Fruit fly (Drosophila melanogaster) whole organism, embryonic: ENCODE data around the gene mdu.

ENCODE experiments used
- Asciz ChIP-seq: fragments of 200-800 bp; sonication (Bioruptor generic); optimal IDR thresholded peaks from 2 replicates; lab custom pipeline; 2017; ENCODE audit warnings: missing biosample characterization, mild to moderate bottlenecking, missing genetic modification characterization, missing genetic modification reagents
- Blimp-1 ChIP-seq: fragments of 200-800 bp; sonication (Bioruptor generic); optimal IDR thresholded peaks from 3 replicates; lab custom pipeline; 2018; ENCODE audit warnings: missing biosample characterization, missing genetic modification characterization, mild to moderate bottlenecking, moderate library complexity, missing genetic modification reagents
- CG10979 ChIP-seq: fragments of 200-800 bp; sonication (Bioruptor generic); optimal IDR thresholded peaks from 2 replicates; lab custom pipeline; 2018; ENCODE audit warnings: missing biosample characterization, mild to moderate bottlenecking, missing genetic modification characterization, moderate library complexity
- CG11695 ChIP-seq: fragments of 200-800 bp; sonication (Bioruptor generic); IDR thresholded peaks from 3 replicates; pipeline ENCODE4 v1.3.6; 2022; ENCODE audit warnings: missing biosample characterization, missing genetic modification characterization
- CG12071 ChIP-seq: fragments of 200-800 bp; sonication (Bioruptor generic); optimal IDR thresholded peaks from 3 replicates; lab custom pipeline; 2018; ENCODE audit warnings: missing biosample characterization, mild to moderate bottlenecking, missing genetic modification characterization
- CG12744 ChIP-seq: fragments of 200-800 bp; sonication (Bioruptor generic); optimal IDR thresholded peaks from 2 replicates; lab custom pipeline; 2016; ENCODE audit warnings: missing biosample characterization, missing genetic modification characterization
- CG14050 ChIP-seq: fragments of 200-800 bp; sonication (Bioruptor generic); IDR thresholded peaks from 3 replicates; pipeline ENCODE4 v1.3.6; 2022; ENCODE audit warnings: missing biosample characterization, missing genetic modification characterization
- CG17912 ChIP-seq: fragments of 200-800 bp; sonication (Bioruptor generic); optimal IDR thresholded peaks from 2 replicates; lab custom pipeline; 2018; ENCODE audit warnings: missing biosample characterization, mild to moderate bottlenecking, missing genetic modification characterization
- CG18599 ChIP-seq: fragments of 200-800 bp; sonication (Bioruptor generic); optimal IDR thresholded peaks from 3 replicates; lab custom pipeline; 2017; ENCODE audit warnings: missing biosample characterization, missing genetic modification characterization, mild to moderate bottlenecking, moderate library complexity, missing genetic modification reagents
- CG2678 ChIP-seq: fragments of 200-800 bp; sonication (Bioruptor generic); optimal IDR thresholded peaks from 3 replicates; lab custom pipeline; 2019; ENCODE audit warnings: missing biosample characterization, mild to moderate bottlenecking, missing genetic modification characterization, moderate library complexity
- CG3407 ChIP-seq: fragments of 200-800 bp; sonication (Bioruptor generic); optimal IDR thresholded peaks from 2 replicates; lab custom pipeline; 2018; ENCODE audit warnings: missing biosample characterization, mild to moderate bottlenecking, missing genetic modification characterization
- CG6683 ChIP-seq: fragments of 200-800 bp; sonication (Bioruptor generic); optimal IDR thresholded peaks from 2 replicates; lab custom pipeline; 2017; ENCODE audit warnings: missing biosample characterization, mild to moderate bottlenecking, missing genetic modification characterization, missing genetic modification reagents
- CG7556 ChIP-seq: fragments of 200-800 bp; sonication (Bioruptor generic); optimal IDR thresholded peaks from 2 replicates; lab custom pipeline; 2017; ENCODE audit warnings: missing biosample characterization, mild to moderate bottlenecking, missing genetic modification characterization
- CG8944 ChIP-seq: fragments of 200-800 bp; sonication (Bioruptor generic); optimal IDR thresholded peaks from 3 replicates; lab custom pipeline; 2016; ENCODE audit warnings: missing biosample characterization, missing genetic modification characterization
- CHES-1-like ChIP-seq: fragments of 200-800 bp; sonication (Bioruptor generic); optimal IDR thresholded peaks from 2 replicates; lab custom pipeline; 2016; ENCODE audit warnings: missing biosample characterization, missing genetic modification characterization
- Chrac-16 ChIP-seq: fragments of 200-800 bp; sonication (Bioruptor generic); optimal IDR thresholded peaks from 3 replicates; lab custom pipeline; 2016; ENCODE audit warnings: missing biosample characterization, missing genetic modification characterization
- Deaf1 ChIP-seq: fragments of 200-800 bp; optimal IDR thresholded peaks from 3 replicates; lab custom pipeline; 2019; ENCODE audit warnings: missing biosample characterization, mild to moderate bottlenecking, missing genetic modification characterization, moderate library complexity
- Doc3 ChIP-seq: fragments of 200-800 bp; sonication (Bioruptor generic); IDR thresholded peaks from 3 replicates; pipeline ENCODE4 v1.3.6; 2022; ENCODE audit warnings: missing biosample characterization, missing genetic modification characterization; ENCODE audit not compliant: partially characterized antibody
- Fer1 ChIP-seq: fragments of 200-800 bp; sonication (Bioruptor generic); optimal IDR thresholded peaks from 2 replicates; lab custom pipeline; 2017; ENCODE audit warnings: missing biosample characterization, mild to moderate bottlenecking, missing genetic modification characterization
- Fer2 ChIP-seq: fragments of 200-800 bp; sonication (Bioruptor generic); optimal IDR thresholded peaks from 2 replicates; lab custom pipeline; 2018; ENCODE audit warnings: missing biosample characterization, mild to moderate bottlenecking, missing genetic modification characterization, moderate library complexity
- HLH3B ChIP-seq: fragments of 200-800 bp; sonication (Bioruptor generic); IDR thresholded peaks from 2 replicates; pipeline ENCODE4 v1.3.6; 2022; ENCODE audit warnings: missing biosample characterization, missing genetic modification characterization
- Hr51 ChIP-seq, 2 experiments: fragments of 200-800 bp; sonication (Bioruptor generic); optimal IDR thresholded peaks; 2 replicates in 1 of 2; 3 replicates in 1 of 2; lab custom pipeline; 2016 to 2018; ENCODE audit warnings: missing biosample characterization in 2 of 2, missing genetic modification characterization in 2 of 2, mild to moderate bottlenecking in 1 of 2, moderate library complexity in 1 of 2
- MTF-1 ChIP-seq: fragments of 200-800 bp; sonication (Bioruptor generic); optimal IDR thresholded peaks from 2 replicates; lab custom pipeline; 2018; ENCODE audit warnings: missing biosample characterization, mild to moderate bottlenecking, missing genetic modification characterization, borderline replicate concordance
- Max ChIP-seq: fragments of 200-800 bp; sonication (Bioruptor generic); optimal IDR thresholded peaks from 2 replicates; lab custom pipeline; 2016; ENCODE audit warnings: missing biosample characterization, mild to moderate bottlenecking, missing genetic modification characterization
- Pdp1 ChIP-seq, 2 experiments: fragments of 200-800 bp; sonication (Bioruptor generic); optimal IDR thresholded peaks; 3 replicates each; lab custom pipeline; 2016; ENCODE audit warnings: missing biosample characterization in 2 of 2, missing genetic modification characterization in 2 of 2, mild to moderate bottlenecking in 1 of 2, moderate library complexity in 1 of 2
- Six4 ChIP-seq: fragments of 200-800 bp; sonication (Bioruptor generic); optimal IDR thresholded peaks from 2 replicates; lab custom pipeline; 2016; ENCODE audit warnings: missing biosample characterization, missing genetic modification characterization
- Sox100B ChIP-seq: fragments of 200-800 bp; sonication (Bioruptor generic); optimal IDR thresholded peaks from 3 replicates; lab custom pipeline; 2018; ENCODE audit warnings: missing biosample characterization, mild to moderate bottlenecking, missing genetic modification characterization
- Vsx1 ChIP-seq: fragments of 200-800 bp; sonication (Bioruptor generic); optimal IDR thresholded peaks from 2 replicates; lab custom pipeline; 2017; ENCODE audit warnings: missing biosample characterization, mild to moderate bottlenecking, missing genetic modification characterization, missing genetic modification reagents
- cato ChIP-seq: fragments of 200-800 bp; sonication (Bioruptor generic); optimal IDR thresholded peaks from 2 replicates; lab custom pipeline; 2016; ENCODE audit warnings: missing biosample characterization, missing genetic modification characterization, borderline replicate concordance
- chm ChIP-seq: fragments of 200-800 bp; sonication (Bioruptor generic); IDR thresholded peaks from 2 replicates; pipeline ENCODE4 v1.3.6; 2022; ENCODE audit warnings: missing biosample characterization, missing genetic modification characterization
- corto ChIP-seq: fragments of 200-800 bp; sonication (Bioruptor generic); optimal IDR thresholded peaks from 2 replicates; lab custom pipeline; 2016; ENCODE audit warnings: missing biosample characterization, mild to moderate bottlenecking, missing genetic modification characterization, moderate library complexity
- dati ChIP-seq: fragments of 200-800 bp; sonication (Bioruptor generic); IDR thresholded peaks from 2 replicates; pipeline ENCODE4 v1.3.6; 2022; ENCODE audit warnings: missing biosample characterization, missing genetic modification characterization
- fd102C ChIP-seq: fragments of 200-800 bp; sonication (Bioruptor generic); optimal IDR thresholded peaks from 2 replicates; lab custom pipeline; 2018; ENCODE audit warnings: missing biosample characterization, mild to moderate bottlenecking, missing genetic modification characterization, moderate library complexity
- fd64A ChIP-seq: fragments of 200-800 bp; sonication (Bioruptor generic); optimal IDR thresholded peaks from 3 replicates; lab custom pipeline; 2018; ENCODE audit warnings: missing biosample characterization, mild to moderate bottlenecking, missing genetic modification characterization
- ham ChIP-seq: fragments of 200-800 bp; sonication (Bioruptor generic); IDR thresholded peaks from 2 replicates; pipeline ENCODE4 v1.3.6; 2022; ENCODE audit warnings: missing biosample characterization, missing genetic modification characterization
- insv ChIP-seq, 2 experiments: fragments of 200-800 bp; sonication (Bioruptor generic); optimal IDR thresholded peaks; 3 replicates each; lab custom pipeline; 2016 to 2018; ENCODE audit warnings: missing biosample characterization in 2 of 2, missing genetic modification characterization in 2 of 2
- kay ChIP-seq: fragments of 200-800 bp; sonication (Bioruptor generic); optimal IDR thresholded peaks from 2 replicates; lab custom pipeline; 2016; ENCODE audit warnings: missing biosample characterization, missing genetic modification characterization
- ken ChIP-seq: fragments of 200-800 bp; sonication (Bioruptor generic); IDR thresholded peaks from 3 replicates; pipeline ENCODE4 v1.3.6; 2022; ENCODE audit warnings: missing biosample characterization, missing genetic modification characterization
- lov ChIP-seq, 2 experiments: fragments of 200-800 bp in 1 of 2; fragments of >200 bp in 1 of 2; sonication (Bioruptor generic) in 1 of 2; IDR thresholded peaks in 1 of 2; optimal IDR thresholded peaks in 1 of 2; 2 replicates in 1 of 2; 3 replicates in 1 of 2; pipeline versions ENCODE4 v1.3.6 to Lab custom; 2017 to 2022; ENCODE audit warnings: missing biosample characterization in 1 of 2, missing genetic modification characterization in 1 of 2
- nerfin-1 ChIP-seq: fragments of 200-800 bp; sonication (Bioruptor generic); optimal IDR thresholded peaks from 3 replicates; lab custom pipeline; 2019; ENCODE audit warnings: missing biosample characterization, mild to moderate bottlenecking, missing genetic modification characterization, moderate library complexity
- pfk ChIP-seq: fragments of 200-800 bp; sonication (Bioruptor generic); optimal IDR thresholded peaks from 2 replicates; lab custom pipeline; 2018; ENCODE audit warnings: missing biosample characterization, mild to moderate bottlenecking, missing genetic modification characterization, moderate library complexity
- pros ChIP-seq: fragments of 200-800 bp; sonication (Bioruptor generic); optimal IDR thresholded peaks from 3 replicates; lab custom pipeline; 2019; ENCODE audit warnings: missing biosample characterization, mild to moderate bottlenecking, missing genetic modification characterization, moderate library complexity
- sc ChIP-seq, 3 experiments: fragments of >200 bp in 2 of 3; fragments of 200-800 bp in 1 of 3; sonication (Bioruptor generic) in 1 of 3; optimal IDR thresholded peaks; 2 replicates in 2 of 3; 3 replicates in 1 of 3; lab custom pipeline; 2017; ENCODE audit warnings: mild to moderate bottlenecking in 1 of 3, missing biosample characterization in 1 of 3, missing genetic modification characterization in 1 of 3, missing genetic modification reagents in 1 of 3
- seq ChIP-seq: fragments of 200-800 bp; sonication (Bioruptor generic); IDR thresholded peaks from 2 replicates; pipeline ENCODE4 v1.3.6; 2022; ENCODE audit warnings: missing biosample characterization, missing genetic modification characterization
- tap ChIP-seq: fragments of 200-800 bp; optimal IDR thresholded peaks from 3 replicates; lab custom pipeline; 2019; ENCODE audit warnings: missing biosample characterization, mild to moderate bottlenecking, missing genetic modification characterization, moderate library complexity
- tio ChIP-seq: fragments of 200-800 bp; sonication (Bioruptor generic); optimal IDR thresholded peaks from 2 replicates; lab custom pipeline; 2017; ENCODE audit warnings: missing biosample characterization, missing genetic modification characterization, inconsistent platforms
- unpg ChIP-seq: fragments of 200-800 bp; sonication (Bioruptor generic); optimal IDR thresholded peaks from 3 replicates; lab custom pipeline; 2018; ENCODE audit warnings: missing biosample characterization, mild to moderate bottlenecking, missing genetic modification characterization, moderate library complexity
- zen ChIP-seq: fragments of 200-800 bp; sonication (Bioruptor generic); optimal IDR thresholded peaks from 3 replicates; lab custom pipeline; 2018; ENCODE audit warnings: missing biosample characterization, mild to moderate bottlenecking, missing genetic modification characterization, moderate library complexity

mdu gene

DNA sequence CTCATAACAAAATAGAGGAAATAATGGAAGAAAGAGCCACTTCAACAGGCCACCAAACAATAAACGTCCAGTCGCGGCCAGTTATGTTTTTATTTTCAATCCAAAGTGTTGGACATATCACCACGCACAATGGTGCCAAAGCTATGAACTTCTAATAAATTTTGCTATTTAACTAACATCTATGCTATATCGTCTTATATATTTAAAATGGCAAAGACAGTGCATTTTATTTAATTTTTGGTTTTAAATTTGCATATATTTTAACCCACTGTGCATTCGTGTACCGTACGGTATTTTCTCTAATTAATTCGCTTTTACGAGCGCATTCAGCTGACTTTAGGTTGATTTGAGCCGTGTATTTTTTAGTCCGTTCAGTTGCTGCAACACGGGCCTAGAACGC lies 42.6 kb upstream of the mdu start, which contains the start of gene CG15927 (continued):
- peak in 1 of 2 experiments; percentile 58 for TF ChIP-seq Pdp1 (GFP tag; optimal IDR thresholded peaks at IDR 0.05; lab: Kevin White, UChicago)
- peak; percentile 25 for TF ChIP-seq Deaf1 (tag; lab: Kevin White, UChicago)
- TF ChIP-seq Chrac-16 (GFP tag; lab: Kevin White, UChicago), result peak; percentile 23
- no peak for TF ChIP-seq CHES-1-like (GFP tag; lab: Kevin White, UChicago)
- TF ChIP-seq CG7556 (GFP tag; lab: Kevin White, UChicago), result peak; percentile 35
- peak; percentile 4 for TF ChIP-seq Max (GFP tag; lab: Kevin White, UChicago)
- TF ChIP-seq chm, result peak; percentile 74
- TF ChIP-seq ken (GFP tag; lab: Robert Waterston, UW), result peak; percentile 73; the same call in 2 of the 3 replicates
- TF ChIP-seq Blimp-1 (GFP tag; lab: Kevin White, UChicago), result peak; percentile 73
- peak; percentile 36 for TF ChIP-seq seq (GFP tag; lab: Robert Waterston, UW)
- TF ChIP-seq CG8944, result no peak
- TF ChIP-seq CG6683 (GFP tag; lab: Kevin White, UChicago), result no peak
- TF ChIP-seq Vsx1 (GFP tag; lab: Kevin White, UChicago), result peak; percentile 12
- peak; percentile 60 for TF ChIP-seq tap
- TF ChIP-seq pros (GFP tag; lab: Kevin White, UChicago), result no peak
- TF ChIP-seq fd102C, result no peak
- no peak for TF ChIP-seq CG11695 (GFP tag; lab: Robert Waterston, UW)
- no peak for TF ChIP-seq lov (optimal IDR thresholded peaks at IDR 0.05; lab: Kevin White, UChicago)
- 0 out of 3 replicates have a peak, but pooled peaks have one; percentile 17 for TF ChIP-seq lov (GFP tag; IDR thresholded peaks at IDR 0.05; lab: Robert Waterston, UW)
- peak; percentile 32 for TF ChIP-seq Six4 (GFP tag; lab: Kevin White, UChicago)
- peak; percentile 72 for TF ChIP-seq CG2678 (tag; lab: Kevin White, UChicago)
- no peak for TF ChIP-seq ham (GFP tag; lab: Robert Waterston, UW)
- no peak for TF ChIP-seq Fer1 (GFP tag; lab: Kevin White, UChicago)
- no peak for TF ChIP-seq Fer2
- TF ChIP-seq CG12744 (GFP tag; lab: Kevin White, UChicago), result no peak
- TF ChIP-seq CG18599 (GFP tag; lab: Kevin White, UChicago), result peak; percentile 30
- peak; percentile 72 for TF ChIP-seq CG10979 (tag; lab: Kevin White, UChicago)
- TF ChIP-seq Hr51 (GFP tag; optimal IDR thresholded peaks at IDR 0.05; lab: Kevin White, UChicago), result peak in 1 of 2 experiments; percentile 55
- TF ChIP-seq tio (GFP tag; lab: Kevin White, UChicago), result peak; percentile 48
- TF ChIP-seq Asciz, result peak; percentile 54
- peak; percentile 23 for TF ChIP-seq CG12071
- TF ChIP-seq CG14050 (GFP tag; lab: Robert Waterston, UW), result peak; percentile 67
- peak; percentile 27 for TF ChIP-seq kay (GFP tag; lab: Kevin White, UChicago)
- TF ChIP-seq unpg (GFP tag; lab: Kevin White, UChicago), result peak; percentile 68
- peak; percentile 13 for TF ChIP-seq cato (GFP tag; lab: Kevin White, UChicago)
- no peak for TF ChIP-seq pfk (GFP tag; lab: Kevin White, UChicago)
- no peak for TF ChIP-seq CG17912 (GFP tag; lab: Kevin White, UChicago)
- peak; percentile 17 for TF ChIP-seq nerfin-1 (tag; lab: Kevin White, UChicago)
- no peak for TF ChIP-seq MTF-1 (GFP tag; lab: Kevin White, UChicago)
- TF ChIP-seq CG3407 (GFP tag; lab: Kevin White, UChicago), result peak; percentile 57
- TF ChIP-seq dati (GFP tag; lab: Robert Waterston, UW), result no peak
- TF ChIP-seq HLH3B (GFP tag; lab: Robert Waterston, UW), result peak; percentile 79
- TF ChIP-seq zen (tag; lab: Kevin White, UChicago), result peak; percentile 37
- TF ChIP-seq corto, result no peak
- no peak for TF ChIP-seq Doc3
- TF ChIP-seq Sox100B, result peak; percentile 53
- TF ChIP-seq sc (optimal IDR thresholded peaks at IDR 0.05; lab: Kevin White, UChicago), result no peak
- TF ChIP-seq sc (GFP tag; optimal IDR thresholded peaks at IDR 0.05; lab: Kevin White, UChicago), result peak; percentile 44
- no peak for TF ChIP-seq insv (GFP tag; optimal IDR thresholded peaks at IDR 0.05; lab: Kevin White, UChicago)
- peak; percentile 57 for TF ChIP-seq fd64A
